In the genomic region with DNA sequence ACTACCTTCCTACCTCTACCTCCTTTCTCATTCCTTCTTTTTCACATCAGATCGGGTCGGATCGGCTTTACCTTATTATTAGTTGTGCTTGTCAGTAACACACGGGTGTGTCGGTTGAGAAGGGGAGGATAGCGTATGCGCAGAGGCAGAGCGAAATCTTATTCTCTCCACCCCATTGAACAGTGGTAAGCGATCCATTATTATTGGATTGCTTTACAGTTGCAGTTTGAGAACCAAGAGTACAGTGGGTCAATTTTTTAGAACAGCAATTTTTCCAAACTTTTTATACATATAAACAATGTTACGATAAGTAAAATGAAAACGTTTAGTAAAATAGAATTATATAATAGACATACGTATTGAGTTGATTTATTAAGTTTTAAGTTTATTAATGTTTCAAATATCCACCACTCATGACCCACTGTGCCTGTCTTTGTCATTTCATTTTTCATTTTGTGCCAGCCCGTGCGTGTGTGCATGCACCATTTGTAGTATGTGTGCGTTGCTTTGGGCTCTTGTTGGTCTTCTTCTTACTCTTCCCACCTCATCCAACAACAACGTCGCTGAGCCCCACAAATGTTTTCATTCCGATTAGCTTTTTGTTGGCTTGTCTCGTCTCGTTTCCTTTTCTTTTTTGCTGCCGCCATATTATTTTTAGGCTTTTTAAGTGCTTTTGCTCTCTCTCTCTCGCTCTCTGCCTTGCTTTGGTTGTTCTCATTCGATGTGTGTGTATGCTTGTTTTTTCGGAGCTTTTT, we compare ENCODE assay signal across 2 fruit fly cellular contexts.
TF ChIP-seq lines count a peak whose summit lies in the region.

No protein-coding gene starts in this region.

TF ChIP-seq in whole organism, embryonic, 481 proteins besides CTCF, POLR2A, EP300 and RAD21 (continued from another document and continues in another):
- TF ChIP-seq CG1529 (GFP tag; optimal IDR thresholded peaks at IDR 0.05; lab: Kevin White, UChicago) (peak; percentile 99), vvl (GFP tag; IDR thresholded peaks at IDR 0.05; lab: Robert Waterston, UW) (peak; percentile 99), trh (GFP tag; optimal IDR thresholded peaks at IDR 0.05; lab: Kevin White, UChicago) (peak; percentile 97), zfh2 (GFP tag; optimal IDR thresholded peaks at IDR 0.05; lab: Kevin White, UChicago) (peak; percentile 94), CG2875 (GFP tag; optimal IDR thresholded peaks at IDR 0.05; lab: Kevin White, UChicago) (peak; percentile 97), CG17361 (GFP tag; IDR thresholded peaks at IDR 0.05; lab: Robert Waterston, UW) (peak; percentile 96), CG17802 (tag; optimal IDR thresholded peaks at IDR 0.05; lab: Kevin White, UChicago) (peak; percentile 92), ac (GFP tag; optimal IDR thresholded peaks at IDR 0.05; lab: Kevin White, UChicago) (peak; percentile 99), gt (GFP tag; IDR thresholded peaks at IDR 0.05; lab: Robert Waterston, UW) (peak; percentile 97), E2f2 (GFP tag; IDR thresholded peaks at IDR 0.05; lab: Robert Waterston, UW) (peak; percentile 79), CG15073 (GFP tag; optimal IDR thresholded peaks at IDR 0.05; lab: Kevin White, UChicago) (peak; percentile 89), Hand (GFP tag; optimal IDR thresholded peaks at IDR 0.05; lab: Kevin White, UChicago) (peak; percentile 100), CHES-1-like (GFP tag; optimal IDR thresholded peaks at IDR 0.05; lab: Kevin White, UChicago) (peak; percentile 87), Xbp1 (GFP tag; optimal IDR thresholded peaks at IDR 0.05; lab: Kevin White, UChicago) (peak; percentile 98), Side (GFP tag; optimal IDR thresholded peaks at IDR 0.05; lab: Kevin White, UChicago) (peak; percentile 92), bsh (GFP tag; optimal IDR thresholded peaks at IDR 0.05; lab: Kevin White, UChicago) (peak; percentile 93 to 100), luna (GFP tag; optimal IDR thresholded peaks at IDR 0.05; lab: Kevin White, UChicago) (peak; percentile 69), H15 (GFP tag; IDR thresholded peaks at IDR 0.05; lab: Robert Waterston, UW) (peak; percentile 98), ranshi (GFP tag; IDR thresholded peaks at IDR 0.05; lab: Robert Waterston, UW) (peak; percentile 98), dmrt11E (tag; optimal IDR thresholded peaks at IDR 0.05; lab: Kevin White, UChicago) (peak; percentile 100), CG14050 (GFP tag; IDR thresholded peaks at IDR 0.05; lab: Robert Waterston, UW) (peak; percentile 98), trem (tag; optimal IDR thresholded peaks at IDR 0.05; lab: Kevin White, UChicago) (peak; percentile 97), ase (GFP tag; IDR thresholded peaks at IDR 0.05; lab: Robert Waterston, UW) (peak; percentile 97), HHEX (GFP tag; optimal IDR thresholded peaks at IDR 0.05; lab: Kevin White, UChicago) (peak; percentile 99), HLHmδ (GFP tag; optimal IDR thresholded peaks at IDR 0.05; lab: Kevin White, UChicago) (no peak), nmo (GFP tag; optimal IDR thresholded peaks at IDR 0.05; lab: Kevin White, UChicago) (peak; percentile 99), Sox102F (GFP tag; optimal IDR thresholded peaks at IDR 0.05; lab: Kevin White, UChicago) (peak; percentile 99), CG2116 (GFP tag; optimal IDR thresholded peaks at IDR 0.05; lab: Kevin White, UChicago) (peak; percentile 85), Hmx (GFP tag; optimal IDR thresholded peaks at IDR 0.05; lab: Kevin White, UChicago) (peak; percentile 91), pnt (GFP tag; optimal IDR thresholded peaks at IDR 0.05; lab: Kevin White, UChicago) (peak; percentile 89), CG18764 (GFP tag; optimal IDR thresholded peaks at IDR 0.05; lab: Kevin White, UChicago) (peak; percentile 97), CG15011 (GFP tag; optimal IDR thresholded peaks at IDR 0.05; lab: Kevin White, UChicago) (peak; percentile 99), CG7556 (GFP tag; optimal IDR thresholded peaks at IDR 0.05; lab: Kevin White, UChicago) (peak; percentile 99), mld (GFP tag; IDR thresholded peaks at IDR 0.05; lab: Robert Waterston, UW; ENCODE audit: partially characterized antibody) (no peak), tna (GFP tag; IDR thresholded peaks at IDR 0.05; lab: Robert Waterston, UW; ENCODE audit: partially characterized antibody) (peak; percentile 66; the same call in 1 of the 2 replicates), Tbp (GFP tag; optimal IDR thresholded peaks at IDR 0.05; lab: Kevin White, UChicago) (no peak), CG9215 (GFP tag; IDR thresholded peaks at IDR 0.05; lab: Robert Waterston, UW) (peak; percentile 98), schlank (tag; optimal IDR thresholded peaks at IDR 0.05; lab: Kevin White, UChicago) (peak; percentile 98), slbo (GFP tag; IDR thresholded peaks at IDR 0.05; lab: Robert Waterston, UW) (peak; percentile 99), CG1602 (GFP tag; optimal IDR thresholded peaks at IDR 0.05; lab: Kevin White, UChicago) (peak; percentile 99), CG6791 (GFP tag; IDR thresholded peaks at IDR 0.05; lab: Robert Waterston, UW; ENCODE audit: partially characterized antibody) (peak; percentile 68; the same call in 1 of the 3 replicates), Dad (GFP tag; optimal IDR thresholded peaks at IDR 0.05; lab: Kevin White, UChicago) (peak; percentile 93), CG12236 (GFP tag; optimal IDR thresholded peaks at IDR 0.05; lab: Kevin White, UChicago) (peak; percentile 90), MBD-R2 (GFP tag; IDR thresholded peaks at IDR 0.05; lab: Robert Waterston, UW) (peak; percentile 96), dati (GFP tag; IDR thresholded peaks at IDR 0.05; lab: Robert Waterston, UW) (peak; percentile 95), ro (GFP tag; IDR thresholded peaks at IDR 0.05; lab: Robert Waterston, UW) (peak; percentile 96), CG34376 (GFP tag; optimal IDR thresholded peaks at IDR 0.05; lab: Kevin White, UChicago) (peak; percentile 99), CG13123 (GFP tag; optimal IDR thresholded peaks at IDR 0.05; lab: Kevin White, UChicago) (peak; percentile 97), Oli (tag; optimal IDR thresholded peaks at IDR 0.05; lab: Kevin White, UChicago) (peak; percentile 99), sd (tag; optimal IDR thresholded peaks at IDR 0.05; lab: Kevin White, UChicago) (peak; percentile 90), ttk (GFP tag; IDR thresholded peaks at IDR 0.05; lab: Robert Waterston, UW) (peak; percentile 98), CG12104 (GFP tag; optimal IDR thresholded peaks at IDR 0.05; lab: Kevin White, UChicago) (peak; percentile 99), ken (GFP tag; IDR thresholded peaks at IDR 0.05; lab: Robert Waterston, UW) (peak; percentile 96), fu2 (GFP tag; optimal IDR thresholded peaks at IDR 0.05; lab: Kevin White, UChicago) (peak; percentile 93), peb (GFP tag; IDR thresholded peaks at IDR 0.05; lab: Robert Waterston, UW) (peak; percentile 99), CG31365 (tag; optimal IDR thresholded peaks at IDR 0.05; lab: Kevin White, UChicago) (peak; percentile 93), Elba2 (GFP tag; optimal IDR thresholded peaks at IDR 0.05; lab: Kevin White, UChicago) (peak; percentile 91), maf-S (GFP tag; optimal IDR thresholded peaks at IDR 0.05; lab: Kevin White, UChicago) (peak; percentile 95), lab (GFP tag; optimal IDR thresholded peaks at IDR 0.05; lab: Kevin White, UChicago) (peak; percentile 99), CG3281 (GFP tag; optimal IDR thresholded peaks at IDR 0.05; lab: Kevin White, UChicago) (peak; percentile 99)

TF ChIP-seq in whole organism, prepupa, 60 proteins besides CTCF, POLR2A, EP300 and RAD21 (continued from another document):
- TF ChIP-seq CG3032 (tag; optimal IDR thresholded peaks at IDR 0.05; lab: Kevin White, UChicago) = peak; percentile 99
- peak; percentile 81 for TF ChIP-seq fkh (GFP tag; optimal IDR thresholded peaks at IDR 0.05; lab: Kevin White, UChicago)
- peak; percentile 95 for TF ChIP-seq CG7368 (GFP tag; optimal IDR thresholded peaks at IDR 0.05; lab: Kevin White, UChicago)
- TF ChIP-seq CG10669 (GFP tag; optimal IDR thresholded peaks at IDR 0.05; lab: Kevin White, UChicago) = peak; percentile 99
- TF ChIP-seq Gug (GFP tag; IDR thresholded peaks at IDR 0.05; lab: Robert Waterston, UW) = peak; percentile 99
- peak; percentile 97 for TF ChIP-seq CG11902 (GFP tag; optimal IDR thresholded peaks at IDR 0.05; lab: Kevin White, UChicago)
- TF ChIP-seq Sox102F (GFP tag; optimal IDR thresholded peaks at IDR 0.05; lab: Kevin White, UChicago) = peak; percentile 97
- TF ChIP-seq pdm3 (GFP tag; optimal IDR thresholded peaks at IDR 0.05; lab: Kevin White, UChicago) = peak; percentile 98
- TF ChIP-seq CG32006 (GFP tag; optimal IDR thresholded peaks at IDR 0.05; lab: Kevin White, UChicago) = peak; percentile 97
- TF ChIP-seq Sox15 (GFP tag; optimal IDR thresholded peaks at IDR 0.05; lab: Kevin White, UChicago) = peak; percentile 98
- peak; percentile 98 for TF ChIP-seq lz (GFP tag; optimal IDR thresholded peaks at IDR 0.05; lab: Kevin White, UChicago)
- TF ChIP-seq salr (GFP tag; optimal IDR thresholded peaks at IDR 0.05; lab: Kevin White, UChicago) = peak; percentile 94 to 96
- TF ChIP-seq Hr38 (GFP tag; optimal IDR thresholded peaks at IDR 0.05; lab: Kevin White, UChicago) = peak; percentile 44
